Fruit fly (Drosophila melanogaster) whole organism, embryonic: ENCODE measurements around the gene CG10194.
A peak's percentile ranks its signal among the peaks of the same experiment; 100 is the strongest.

Experiments used
- Abd-B ChIP-seq: fragments of 200-800 bp; sonication (Bioruptor generic); optimal IDR thresholded peaks from 2 replicates; lab custom pipeline; 2018; ENCODE audit warnings: missing biosample characterization, mild to moderate bottlenecking, missing genetic modification characterization, moderate library complexity
- Atf6 ChIP-seq: fragments of 200-800 bp; sonication (Bioruptor generic); IDR thresholded peaks from 2 replicates; pipeline ENCODE4 v1.3.6; 2022; ENCODE audit warnings: missing biosample characterization, missing genetic modification characterization
- C15 ChIP-seq: fragments of 200-800 bp; sonication (Bioruptor generic); IDR thresholded peaks from 3 replicates; pipeline ENCODE4 v1.3.6; 2022; ENCODE audit warnings: missing biosample characterization, missing genetic modification characterization
- CG10209 ChIP-seq: fragments of 200-800 bp; sonication (Bioruptor generic); optimal IDR thresholded peaks from 3 replicates; lab custom pipeline; 2017; ENCODE audit warnings: missing biosample characterization, mild to moderate bottlenecking, missing genetic modification characterization, missing genetic modification reagents
- CG10979 ChIP-seq: fragments of 200-800 bp; sonication (Bioruptor generic); optimal IDR thresholded peaks from 2 replicates; lab custom pipeline; 2018; ENCODE audit warnings: missing biosample characterization, mild to moderate bottlenecking, missing genetic modification characterization, moderate library complexity
- CG11504 ChIP-seq: fragments of 200-800 bp; sonication (Bioruptor generic); optimal IDR thresholded peaks from 3 replicates; lab custom pipeline; 2019; ENCODE audit warnings: missing biosample characterization, mild to moderate bottlenecking, missing genetic modification characterization, moderate library complexity
- CG13287 ChIP-seq: fragments of 200-800 bp; sonication (Bioruptor generic); IDR thresholded peaks from 2 replicates; pipeline ENCODE4 v1.3.6; 2022; ENCODE audit warnings: missing biosample characterization, missing genetic modification characterization; ENCODE audit not compliant: partially characterized antibody
- CG13775 ChIP-seq: fragments of 200-800 bp; sonication (Bioruptor generic); optimal IDR thresholded peaks from 3 replicates; lab custom pipeline; 2017; ENCODE audit warnings: missing biosample characterization, mild to moderate bottlenecking, missing genetic modification characterization
- CG14710 ChIP-seq: fragments of 200-800 bp; sonication (Bioruptor generic); optimal IDR thresholded peaks from 3 replicates; lab custom pipeline; 2019; ENCODE audit warnings: missing biosample characterization, mild to moderate bottlenecking, missing genetic modification characterization, moderate library complexity
- CG17361 ChIP-seq: fragments of 200-800 bp; sonication (Bioruptor generic); IDR thresholded peaks from 3 replicates; pipeline ENCODE4 v1.3.6; 2022; ENCODE audit warnings: missing biosample characterization, missing genetic modification characterization
- CG17385 ChIP-seq: fragments of 200-800 bp; sonication (Bioruptor generic); optimal IDR thresholded peaks from 3 replicates; lab custom pipeline; 2018; ENCODE audit warnings: missing biosample characterization, mild to moderate bottlenecking, missing genetic modification characterization
- CG18262 ChIP-seq: fragments of 200-800 bp; optimal IDR thresholded peaks from 3 replicates; lab custom pipeline; 2019; ENCODE audit warnings: missing biosample characterization, mild to moderate bottlenecking, missing genetic modification characterization, moderate library complexity
- CG18599 ChIP-seq: fragments of 200-800 bp; sonication (Bioruptor generic); optimal IDR thresholded peaks from 3 replicates; lab custom pipeline; 2017; ENCODE audit warnings: missing biosample characterization, missing genetic modification characterization, mild to moderate bottlenecking, moderate library complexity, missing genetic modification reagents
- CG2678 ChIP-seq: fragments of 200-800 bp; sonication (Bioruptor generic); optimal IDR thresholded peaks from 3 replicates; lab custom pipeline; 2019; ENCODE audit warnings: missing biosample characterization, mild to moderate bottlenecking, missing genetic modification characterization, moderate library complexity
- CG2712 ChIP-seq: fragments of 200-800 bp; optimal IDR thresholded peaks from 3 replicates; lab custom pipeline; 2019; ENCODE audit warnings: missing biosample characterization, mild to moderate bottlenecking, missing genetic modification characterization, moderate library complexity
- CG30403 ChIP-seq: fragments of 200-800 bp; sonication (Bioruptor generic); optimal IDR thresholded peaks from 3 replicates; lab custom pipeline; 2016; ENCODE audit warnings: missing biosample characterization, missing genetic modification characterization
- CG31441 ChIP-seq: fragments of 200-800 bp; sonication (Bioruptor generic); IDR thresholded peaks from 2 replicates; pipeline ENCODE4 v1.3.6; 2022; ENCODE audit warnings: missing biosample characterization, missing genetic modification characterization
- CG3281 ChIP-seq: fragments of 200-800 bp; sonication (Bioruptor generic); optimal IDR thresholded peaks from 3 replicates; lab custom pipeline; 2017; ENCODE audit warnings: missing biosample characterization, mild to moderate bottlenecking, missing genetic modification characterization
- CG7556 ChIP-seq: fragments of 200-800 bp; sonication (Bioruptor generic); optimal IDR thresholded peaks from 2 replicates; lab custom pipeline; 2017; ENCODE audit warnings: missing biosample characterization, mild to moderate bottlenecking, missing genetic modification characterization
- CG7839 ChIP-seq: fragments of 200-800 bp; sonication (Bioruptor generic); optimal IDR thresholded peaks from 3 replicates; lab custom pipeline; 2018; ENCODE audit warnings: missing biosample characterization, mild to moderate bottlenecking, missing genetic modification characterization, moderate library complexity
- CG9437 ChIP-seq: fragments of 200-800 bp; sonication (Bioruptor generic); optimal IDR thresholded peaks from 2 replicates; lab custom pipeline; 2018; ENCODE audit warnings: missing biosample characterization, mild to moderate bottlenecking, missing genetic modification characterization
- CG9727 ChIP-seq: fragments of 200-800 bp; sonication (Bioruptor generic); optimal IDR thresholded peaks from 3 replicates; lab custom pipeline; 2017; ENCODE audit warnings: missing biosample characterization, mild to moderate bottlenecking, missing genetic modification characterization
- CoRest ChIP-seq: fragments of 200-800 bp; sonication (Bioruptor generic); optimal IDR thresholded peaks from 3 replicates; lab custom pipeline; 2018; ENCODE audit warnings: missing biosample characterization, mild to moderate bottlenecking, missing genetic modification characterization, moderate library complexity
- Hr3 ChIP-seq: fragments of 200-800 bp; sonication (Bioruptor generic); optimal IDR thresholded peaks from 3 replicates; lab custom pipeline; 2016; ENCODE audit warnings: missing biosample characterization, missing genetic modification characterization
- MESR4 ChIP-seq: fragments of 200-800 bp; sonication (Bioruptor generic); optimal IDR thresholded peaks from 2 replicates; lab custom pipeline; 2018; ENCODE audit warnings: missing biosample characterization, mild to moderate bottlenecking, missing genetic modification characterization, moderate library complexity
- Oli ChIP-seq: fragments of 200-800 bp; sonication (Bioruptor generic); optimal IDR thresholded peaks from 2 replicates; lab custom pipeline; 2018; ENCODE audit warnings: missing biosample characterization, mild to moderate bottlenecking, missing genetic modification characterization, moderate library complexity
- Ravus ChIP-seq: fragments of 200-800 bp; sonication (Bioruptor generic); IDR thresholded peaks from 2 replicates; pipeline ENCODE4 v1.3.6; 2022; ENCODE audit warnings: missing biosample characterization, missing genetic modification characterization
- Sox100B ChIP-seq: fragments of 200-800 bp; sonication (Bioruptor generic); optimal IDR thresholded peaks from 3 replicates; lab custom pipeline; 2018; ENCODE audit warnings: missing biosample characterization, mild to moderate bottlenecking, missing genetic modification characterization
- Ssrp ChIP-seq: fragments of 200-800 bp; sonication (Bioruptor generic); optimal IDR thresholded peaks from 2 replicates; lab custom pipeline; 2018; ENCODE audit warnings: missing biosample characterization, mild to moderate bottlenecking, missing genetic modification characterization, moderate library complexity
- ac ChIP-seq: fragments of 200-800 bp; sonication (Bioruptor generic); optimal IDR thresholded peaks from 3 replicates; lab custom pipeline; 2017; ENCODE audit warnings: missing biosample characterization, mild to moderate bottlenecking, missing genetic modification characterization
- ap ChIP-seq: fragments of 200-800 bp; sonication (Bioruptor generic); IDR thresholded peaks from 2 replicates; pipeline ENCODE4 v1.3.6; 2022; ENCODE audit warnings: missing biosample characterization, missing genetic modification characterization
- az2 ChIP-seq: fragments of 200-800 bp; sonication (Bioruptor generic); optimal IDR thresholded peaks from 3 replicates; lab custom pipeline; 2016; ENCODE audit warnings: missing biosample characterization, missing genetic modification characterization
- bcd ChIP-seq: fragments of 200-800 bp; sonication (Bioruptor generic); optimal IDR thresholded peaks from 2 replicates; lab custom pipeline; 2017; ENCODE audit warnings: missing biosample characterization, mild to moderate bottlenecking, missing genetic modification characterization
- br ChIP-seq: fragments of >200 bp; optimal IDR thresholded peaks from 2 replicates; lab custom pipeline; 2017
- dmrt99B ChIP-seq: fragments of 200-800 bp; sonication (Bioruptor generic); optimal IDR thresholded peaks from 2 replicates; lab custom pipeline; 2018; ENCODE audit warnings: missing biosample characterization, mild to moderate bottlenecking, missing genetic modification characterization, moderate library complexity
- fd96Cb ChIP-seq: fragments of 200-800 bp; sonication (Bioruptor generic); optimal IDR thresholded peaks from 2 replicates; lab custom pipeline; 2018; ENCODE audit warnings: missing biosample characterization, mild to moderate bottlenecking, missing genetic modification characterization, moderate library complexity
- fru ChIP-seq: fragments of >200 bp; optimal IDR thresholded peaks from 2 replicates; lab custom pipeline; 2017
- gem ChIP-seq: fragments of 200-800 bp; sonication (Bioruptor generic); optimal IDR thresholded peaks from 2 replicates; lab custom pipeline; 2019; ENCODE audit warnings: missing biosample characterization, mild to moderate bottlenecking, missing genetic modification characterization, moderate library complexity
- grau ChIP-seq: fragments of 200-800 bp; optimal IDR thresholded peaks from 3 replicates; lab custom pipeline; 2019; ENCODE audit warnings: missing biosample characterization, mild to moderate bottlenecking, missing genetic modification characterization, moderate library complexity
- jing ChIP-seq: fragments of 200-800 bp; sonication (Bioruptor generic); optimal IDR thresholded peaks from 2 replicates; lab custom pipeline; 2018; ENCODE audit warnings: missing biosample characterization, mild to moderate bottlenecking, missing genetic modification characterization
- lola ChIP-seq, 3 experiments: fragments of >200 bp in 2 of 3; fragments of 200-800 bp in 1 of 3; sonication (Bioruptor generic) in 1 of 3; optimal IDR thresholded peaks; 2 replicates each; lab custom pipeline; 2017 to 2019; ENCODE audit warnings: missing biosample characterization in 3 of 3, missing genetic modification characterization in 3 of 3, mild to moderate bottlenecking in 1 of 3, moderate library complexity in 1 of 3
- nmo ChIP-seq: fragments of 200-800 bp; sonication (Bioruptor generic); optimal IDR thresholded peaks from 2 replicates; lab custom pipeline; 2018; ENCODE audit warnings: missing biosample characterization, mild to moderate bottlenecking, missing genetic modification characterization, moderate library complexity
- odd ChIP-seq: fragments of 200-800 bp; sonication (Bioruptor generic); optimal IDR thresholded peaks from 2 replicates; lab custom pipeline; 2017; ENCODE audit warnings: missing biosample characterization, mild to moderate bottlenecking, missing genetic modification characterization
- phol ChIP-seq: fragments of 200-800 bp; sonication (Bioruptor generic); optimal IDR thresholded peaks from 3 replicates; lab custom pipeline; 2018; ENCODE audit warnings: missing biosample characterization, mild to moderate bottlenecking, missing genetic modification characterization, moderate library complexity
- row ChIP-seq: fragments of 200-800 bp; sonication (Bioruptor generic); IDR thresholded peaks from 3 replicates; pipeline ENCODE4 v1.3.6; 2022; ENCODE audit warnings: missing biosample characterization, missing genetic modification characterization
- sc ChIP-seq, 3 experiments: fragments of >200 bp in 2 of 3; fragments of 200-800 bp in 1 of 3; sonication (Bioruptor generic) in 1 of 3; optimal IDR thresholded peaks; 2 replicates in 2 of 3; 3 replicates in 1 of 3; lab custom pipeline; 2017; ENCODE audit warnings: mild to moderate bottlenecking in 1 of 3, missing biosample characterization in 1 of 3, missing genetic modification characterization in 1 of 3, missing genetic modification reagents in 1 of 3
- sens ChIP-seq: fragments of 200-800 bp; sonication (Bioruptor generic); peaks from one replicate; lab custom pipeline; 2016; ENCODE audit warnings: missing biosample characterization, missing genetic modification characterization
- tio ChIP-seq: fragments of 200-800 bp; sonication (Bioruptor generic); optimal IDR thresholded peaks from 2 replicates; lab custom pipeline; 2017; ENCODE audit warnings: missing biosample characterization, missing genetic modification characterization, inconsistent platforms
- tll ChIP-seq, 2 experiments: fragments of 200-800 bp in 1 of 2; fragments of >200 bp in 1 of 2; sonication (Bioruptor generic) in 1 of 2; optimal IDR thresholded peaks; 2 replicates each; lab custom pipeline; 2017 to 2019; ENCODE audit warnings: missing biosample characterization in 2 of 2, missing genetic modification characterization in 2 of 2, mild to moderate bottlenecking in 1 of 2, moderate library complexity in 1 of 2
- ttk ChIP-seq: fragments of 200-800 bp; sonication (Bioruptor generic); IDR thresholded peaks from 2 replicates; pipeline ENCODE4 v2.1.2; 2022; ENCODE audit warnings: missing biosample characterization, missing genetic modification characterization

The CG10194 gene

DNA sequence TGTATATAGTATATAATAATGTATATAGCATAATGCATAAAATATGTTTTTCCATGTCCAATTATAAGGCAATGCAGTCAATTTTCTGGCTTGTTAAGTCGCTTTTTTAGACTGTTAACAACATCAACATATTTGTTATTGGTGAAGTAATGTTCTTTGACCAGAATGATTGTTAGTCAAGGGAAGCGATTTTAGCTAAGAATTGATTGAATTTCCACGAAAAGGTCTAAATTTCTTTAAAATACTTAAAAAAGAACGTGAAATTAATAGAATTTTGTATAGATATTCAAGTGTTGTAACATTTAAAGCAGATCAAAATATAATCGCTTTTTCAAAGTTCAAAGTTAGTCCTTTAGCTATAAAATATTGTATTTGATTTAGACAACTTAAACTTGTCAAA, 26.5 kb downstream of the CG10194 start:
- peak; percentile 6 for TF ChIP-seq Hr3 (GFP tag; lab: Kevin White, UChicago)
- peak; percentile 20 for TF ChIP-seq CG13775 (GFP tag; lab: Kevin White, UChicago)
- TF ChIP-seq CG11504 (tag; lab: Kevin White, UChicago) = peak; percentile 30
- no peak for TF ChIP-seq Atf6
- TF ChIP-seq phol = peak; percentile 35
- peak; percentile 7 for TF ChIP-seq dmrt99B (tag; lab: Kevin White, UChicago)
- TF ChIP-seq CG2712 (tag; lab: Kevin White, UChicago) = peak; percentile 2
- peak; percentile 32 for TF ChIP-seq nmo (GFP tag; lab: Kevin White, UChicago)
- peak; percentile 41 for TF ChIP-seq Oli (tag; lab: Kevin White, UChicago)
- peak; percentile 58 for TF ChIP-seq Sox100B (GFP tag; lab: Kevin White, UChicago)
- peak; percentile 44 for TF ChIP-seq CG2678 (tag; lab: Kevin White, UChicago)
- peak; percentile 8 for TF ChIP-seq grau (tag; lab: Kevin White, UChicago)
- peak; percentile 56 for TF ChIP-seq gem (tag; lab: Kevin White, UChicago)
- no peak for TF ChIP-seq C15 (GFP tag; lab: Robert Waterston, UW)
- peak; percentile 8 for TF ChIP-seq CG14710 (tag; lab: Kevin White, UChicago)
- TF ChIP-seq CG31441 (GFP tag; lab: Robert Waterston, UW) = peak; percentile 34; the same call in 1 of the 2 replicates
- no peak for TF ChIP-seq tll (GFP tag; optimal IDR thresholded peaks at IDR 0.05; lab: Kevin White, UChicago)
- peak; percentile 16 for TF ChIP-seq odd (GFP tag; lab: Kevin White, UChicago)
- peak; percentile 12 for TF ChIP-seq fd96Cb (tag; lab: Kevin White, UChicago)
- TF ChIP-seq ac = no peak
- TF ChIP-seq ttk (GFP tag; lab: Robert Waterston, UW) = no peak
- TF ChIP-seq br (lab: Kevin White, UChicago) = no peak
- TF ChIP-seq CG17385 (GFP tag; lab: Kevin White, UChicago) = peak; percentile 1
- peak; percentile 37 for TF ChIP-seq CG3281 (GFP tag; lab: Kevin White, UChicago)
- no peak for TF ChIP-seq fru (lab: Kevin White, UChicago)
- TF ChIP-seq CG18599 = peak; percentile 19
- peak; percentile 36 for TF ChIP-seq CoRest (tag; lab: Kevin White, UChicago)
- TF ChIP-seq Abd-B = peak; percentile 9
- peak; percentile 4 for TF ChIP-seq tio (GFP tag; lab: Kevin White, UChicago)
- peak; percentile 31 for TF ChIP-seq CG9727 (GFP tag; lab: Kevin White, UChicago)
- no peak for TF ChIP-seq CG13287 (GFP tag; lab: Robert Waterston, UW)
- TF ChIP-seq CG17361 (GFP tag; lab: Robert Waterston, UW) = peak; percentile 73
- TF ChIP-seq MESR4 (GFP tag; lab: Kevin White, UChicago) = no peak
- peak; percentile 57 for TF ChIP-seq CG18262
- TF ChIP-seq ap (GFP tag; lab: Robert Waterston, UW) = no peak
- peak in 1 of 3 experiments; percentile 28 for TF ChIP-seq lola (GFP tag; optimal IDR thresholded peaks at IDR 0.05; lab: Kevin White, UChicago)
- 0 out of 3 replicates have a peak, but pooled peaks have one; percentile 20 for TF ChIP-seq row (GFP tag; lab: Robert Waterston, UW)
- TF ChIP-seq CG30403 (GFP tag; lab: Kevin White, UChicago) = peak; percentile 12
- peak; percentile 33 for TF ChIP-seq CG10979 (tag; lab: Kevin White, UChicago)
- no peak for TF ChIP-seq Ssrp (tag; lab: Kevin White, UChicago)
- TF ChIP-seq az2 (GFP tag; lab: Kevin White, UChicago) = peak; percentile 0
- peak; percentile 23 for TF ChIP-seq CG7839 (tag; lab: Kevin White, UChicago)
- peak; percentile 5 for TF ChIP-seq CG10209 (GFP tag; lab: Kevin White, UChicago)
- TF ChIP-seq sens (GFP tag; lab: Kevin White, UChicago) = peak; percentile 18
- peak; percentile 63 for TF ChIP-seq CG9437
- TF ChIP-seq jing (GFP tag; lab: Kevin White, UChicago) = no peak
- TF ChIP-seq CG7556 = peak; percentile 59
- TF ChIP-seq bcd = peak; percentile 4
- no peak for TF ChIP-seq Ravus (GFP tag; lab: Robert Waterston, UW)
- no peak for TF ChIP-seq sc (optimal IDR thresholded peaks at IDR 0.05; lab: Kevin White, UChicago)
- TF ChIP-seq sc (GFP tag; optimal IDR thresholded peaks at IDR 0.05; lab: Kevin White, UChicago) = peak; percentile 2
